Worm (Caenorhabditis elegans): ENCODE results near the gene rbm-17.
A peak's percentile ranks its signal among the peaks of the same experiment; 100 is the strongest.

The rbm-17 gene

ce11 chrIV:11593415-11594190 is 44.5 kb upstream of the rbm-17 start, which contains the start of gene F40F11.3 (continued):
- TF ChIP-seq ces-1 (GFP tag; optimal IDR thresholded peaks at IDR 0.05) (peak; percentile 37), C16A3.4 (tag; optimal IDR thresholded peaks at IDR 0.05) (peak; percentile 89), rnt-1 (tag; optimal IDR thresholded peaks at IDR 0.05) (peak; percentile 87), F16B12.6 (tag; optimal IDR thresholded peaks at IDR 0.05) (no peak), C04F5.9 (tag; optimal IDR thresholded peaks at IDR 0.05) (peak; percentile 61), zag-1 (tag; optimal IDR thresholded peaks at IDR 0.05) (no peak), efl-3 (GFP tag; optimal IDR thresholded peaks at IDR 0.05) (no peak), nhr-47 (tag; optimal IDR thresholded peaks at IDR 0.05) (peak; percentile 87), ztf-11 (tag; optimal IDR thresholded peaks at IDR 0.05) (peak in 1 of 2 experiments; percentile 67), Y116A8C.19 (tag; optimal IDR thresholded peaks at IDR 0.05; ENCODE audit: borderline replicate concordance) (no peak), hlh-4 (tag; optimal IDR thresholded peaks at IDR 0.05) (no peak), nhr-12 (tag; optimal IDR thresholded peaks at IDR 0.05) (no peak), ceh-8 (GFP tag; optimal IDR thresholded peaks at IDR 0.05) (peak; percentile 80), unc-98 (GFP tag; IDR thresholded peaks at IDR 0.05) (no peak), lin-15B (tag; optimal IDR thresholded peaks at IDR 0.05) (peak; percentile 23), lin-14 (GFP tag; optimal IDR thresholded peaks at IDR 0.05) (peak; percentile 97), lsy-2 (tag; optimal IDR thresholded peaks at IDR 0.05) (peak; percentile 84 to 90), nhr-76 (tag; optimal IDR thresholded peaks at IDR 0.05) (no peak), nhr-11 (tag; optimal IDR thresholded peaks at IDR 0.05) (peak; percentile 50), fkh-10 (GFP tag; optimal IDR thresholded peaks at IDR 0.05) (peak; percentile 87), elt-2 (tag; optimal IDR thresholded peaks at IDR 0.05) (peak; percentile 49), blmp-1 (tag; optimal IDR thresholded peaks at IDR 0.05) (peak; percentile 62), unc-130 (tag; optimal IDR thresholded peaks at IDR 0.05) (peak; percentile 89), egl-27 (tag; optimal IDR thresholded peaks at IDR 0.05) (peak in 1 of 2 experiments; percentile 75), sox-4 (tag; optimal IDR thresholded peaks at IDR 0.05) (peak; percentile 66), dpl-1 (GFP tag; optimal IDR thresholded peaks at IDR 0.05) (peak; percentile 51 to 60 (median 57)), sptf-1 (tag; optimal IDR thresholded peaks at IDR 0.05) (no peak), ets-5 (GFP tag; IDR thresholded peaks at IDR 0.05) (no peak), alr-1 (tag; optimal IDR thresholded peaks at IDR 0.05; ENCODE audit: borderline replicate concordance) (no peak), mep-1 (tag; optimal IDR thresholded peaks at IDR 0.05) (peak; percentile 86), ama-1 (optimal IDR thresholded peaks at IDR 0.05) (peak; percentile 83), nhr-19 (GFP tag; conservative IDR thresholded peaks at IDR 0.05) (peak; percentile 83), pax-3 (tag; optimal IDR thresholded peaks at IDR 0.05) (peak; percentile 73), ceh-88 (GFP tag; IDR thresholded peaks at IDR 0.05) (peak; percentile 63; the same call in 1 of the 2 replicates)

ce11 chrIV:11594191-11594673 is 43.9 kb upstream of the rbm-17 start, which contains the start of gene mig-38:
Gene mig-38 (plus strand): TSS chrIV:11594244.
- TF ChIP-seq swsn-7 (tag; optimal IDR thresholded peaks at IDR 0.05) = peak; percentile 39
- TF ChIP-seq egl-27 (tag; optimal IDR thresholded peaks at IDR 0.05) = no peak
- peak; percentile 62 for TF ChIP-seq fkh-8 (tag; optimal IDR thresholded peaks at IDR 0.05)
- no peak for TF ChIP-seq unc-98 (GFP tag; IDR thresholded peaks at IDR 0.05)
- peak; percentile 34 to 42 for TF ChIP-seq lsy-2 (tag; optimal IDR thresholded peaks at IDR 0.05)
- peak in 1 of 2 experiments; percentile 24 for TF ChIP-seq efl-1 (optimal IDR thresholded peaks at IDR 0.05)
- no peak for TF ChIP-seq efl-1 (GFP tag; optimal IDR thresholded peaks at IDR 0.05 in 1 of 2)
- TF ChIP-seq vab-15 (tag; optimal IDR thresholded peaks at IDR 0.05) = no peak
- peak; percentile 65 for TF ChIP-seq nhr-85 (tag)
- peak; percentile 48 for TF ChIP-seq efl-3 (GFP tag; optimal IDR thresholded peaks at IDR 0.05)
- peak; percentile 6 for TF ChIP-seq xbp-1 (tag; optimal IDR thresholded peaks at IDR 0.05)
- TF ChIP-seq ceh-82 (tag; optimal IDR thresholded peaks at IDR 0.05) = peak; percentile 8 to 63 (median 33)
- TF ChIP-seq snpc-4 (tag; optimal IDR thresholded peaks at IDR 0.05) = no peak
- peak; percentile 63 for TF ChIP-seq egl-13 (tag; optimal IDR thresholded peaks at IDR 0.05)
- TF ChIP-seq snu-23 (GFP tag; optimal IDR thresholded peaks at IDR 0.05) = peak; percentile 51
- TF ChIP-seq nhr-77 (tag; optimal IDR thresholded peaks at IDR 0.05) = peak; percentile 28
- TF ChIP-seq mdl-1 (tag; optimal IDR thresholded peaks at IDR 0.05) = peak in 1 of 2 experiments; percentile 43
- peak in 1 of 3 experiments; percentile 15 for TF ChIP-seq dpl-1 (GFP tag; optimal IDR thresholded peaks at IDR 0.05)
- TF ChIP-seq isw-1 (GFP tag; IDR thresholded peaks at IDR 0.05) = 0 out of 2 replicates have a peak, but pooled peaks have one; percentile 1
- TF ChIP-seq mef-2 (tag; optimal IDR thresholded peaks at IDR 0.05) = no peak
- TF ChIP-seq blmp-1 (tag; optimal IDR thresholded peaks at IDR 0.05) = peak; percentile 32
- peak; percentile 25 for TF ChIP-seq elt-2 (tag; optimal IDR thresholded peaks at IDR 0.05)
- peak; percentile 70 for TF ChIP-seq nhr-71 (tag; optimal IDR thresholded peaks at IDR 0.05)
- TF ChIP-seq lin-14 (GFP tag; optimal IDR thresholded peaks at IDR 0.05) = peak; percentile 75
- no peak for TF ChIP-seq ceh-63 (GFP tag; optimal IDR thresholded peaks at IDR 0.05)
